Worm (Caenorhabditis elegans) whole organism, dauer: ENCODE results near the gene Y4C6B.2.
"Not testable (repeated sequence)": the region's sequence is repeated elsewhere in the genome, so short reads cannot be mapped to it uniquely, and the experiment has no call there.

Source experiments
- unc-62 ChIP-seq: sonication (generic microtip); optimal IDR thresholded peaks from 2 replicates; lab custom pipeline; 2017; ENCODE audit warnings: missing biosample characterization, missing genetic modification reagents, missing genetic modification characterization

Y4C6B.2 gene

DNA sequence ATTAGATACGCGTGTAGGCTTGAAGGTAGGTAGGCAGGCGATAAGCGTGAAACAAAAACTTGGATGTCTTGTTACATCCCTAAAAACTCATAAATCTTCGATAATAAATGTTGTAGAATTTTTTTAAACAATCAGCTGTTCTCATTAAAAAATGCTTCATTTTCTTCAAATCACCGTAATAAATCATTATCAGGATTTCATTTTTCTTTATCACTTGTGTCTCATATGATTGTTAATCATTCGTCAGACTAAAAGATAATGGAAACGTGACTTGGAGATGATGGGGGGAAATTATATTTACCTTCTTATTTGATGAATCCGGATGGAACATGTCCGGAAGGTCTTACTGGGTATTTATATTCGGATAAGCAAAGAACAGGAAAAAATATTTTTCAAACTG lies 5.9 kb upstream of the Y4C6B.2 start:
- TF ChIP-seq unc-62 (GFP tag; lab: Kevin White, UChicago), result no peak

DNA sequence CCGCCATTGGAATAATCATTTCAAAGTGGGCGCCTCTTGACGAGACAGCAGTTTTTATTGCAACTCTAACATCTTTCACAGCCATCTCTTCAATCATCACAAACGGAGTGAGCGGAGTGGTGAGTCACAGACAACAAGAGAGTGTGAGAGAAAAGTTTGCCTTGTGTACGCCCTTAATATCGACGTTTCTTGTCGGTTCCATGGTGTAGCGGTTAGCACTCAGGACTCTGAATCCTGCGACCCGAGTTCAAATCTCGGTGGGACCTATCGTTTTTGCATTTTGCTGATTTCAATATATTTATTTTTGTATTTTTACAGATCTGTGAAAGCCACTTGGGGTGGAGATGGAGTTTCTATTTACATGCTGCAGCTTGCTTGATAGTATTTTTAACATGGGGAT lies 4.9 kb upstream of the Y4C6B.2 start:
- TF ChIP-seq unc-62 (GFP tag; lab: Kevin White, UChicago), result no peak

- no peak for TF ChIP-seq unc-62 (GFP tag; lab: Kevin White, UChicago)
Measured at ce11 chrIV:5337649-5338048, 1.7 kb upstream of the Y4C6B.2 start.

DNA sequence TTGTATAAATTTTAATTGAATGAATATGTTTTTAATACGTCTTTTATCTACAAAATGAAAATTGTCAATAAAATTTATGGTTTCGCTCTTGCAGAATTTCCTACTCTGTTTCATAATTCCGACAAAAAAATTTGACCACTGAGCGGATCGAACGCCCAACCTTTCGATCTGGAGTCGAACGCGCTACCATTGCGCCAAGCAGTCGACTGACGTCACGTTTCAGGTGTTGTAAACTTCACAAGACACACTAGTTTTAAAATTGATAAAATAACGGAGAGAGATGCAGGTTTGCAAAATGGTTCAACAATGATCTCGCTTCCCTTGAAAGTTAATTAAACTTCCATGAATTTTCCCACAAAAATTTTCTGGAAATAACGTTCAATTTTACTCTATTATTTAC lies 4.8 kb downstream of the Y4C6B.2 start:
- TF ChIP-seq unc-62 (GFP tag; lab: Kevin White, UChicago), result no peak

DNA sequence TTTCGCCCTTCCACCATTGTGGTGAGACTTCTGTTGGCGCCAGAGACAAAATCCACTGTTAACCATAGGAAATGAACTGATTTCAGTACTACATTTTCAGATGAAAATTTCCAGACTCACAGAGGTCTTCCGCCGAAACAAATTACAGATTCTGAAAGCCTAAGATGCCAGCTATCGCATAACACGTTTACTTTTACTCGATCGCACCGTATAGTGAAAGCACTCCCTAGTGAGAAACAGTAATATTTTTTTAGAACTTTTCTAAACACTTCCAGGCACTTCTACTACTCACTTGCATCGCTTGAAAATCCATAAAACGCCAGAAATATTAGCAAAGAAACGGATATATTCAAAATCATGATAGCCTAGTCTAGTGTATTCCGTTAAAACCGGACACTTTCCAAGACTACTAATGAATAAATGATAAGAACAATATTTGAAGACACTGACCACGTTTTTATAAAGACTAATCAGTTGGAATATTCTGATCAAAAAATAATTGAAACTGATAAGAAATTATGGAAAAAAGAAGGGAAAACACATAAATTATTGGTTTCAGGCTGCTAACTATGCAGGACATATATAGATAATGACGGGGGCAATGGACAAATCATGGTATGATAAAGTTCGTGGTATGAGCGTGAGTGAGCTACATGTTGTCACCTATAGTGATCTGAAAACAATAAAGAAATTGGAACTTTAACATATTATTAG lies 11.3 kb downstream of the Y4C6B.2 start, which contains the start of gene gba-4:
Gene gba-4 (minus strand): TSS at position 418 of the 714 bp plus-strand sequence.
- not testable (repeated sequence) for TF ChIP-seq unc-62 (GFP tag; lab: Kevin White, UChicago)

DNA sequence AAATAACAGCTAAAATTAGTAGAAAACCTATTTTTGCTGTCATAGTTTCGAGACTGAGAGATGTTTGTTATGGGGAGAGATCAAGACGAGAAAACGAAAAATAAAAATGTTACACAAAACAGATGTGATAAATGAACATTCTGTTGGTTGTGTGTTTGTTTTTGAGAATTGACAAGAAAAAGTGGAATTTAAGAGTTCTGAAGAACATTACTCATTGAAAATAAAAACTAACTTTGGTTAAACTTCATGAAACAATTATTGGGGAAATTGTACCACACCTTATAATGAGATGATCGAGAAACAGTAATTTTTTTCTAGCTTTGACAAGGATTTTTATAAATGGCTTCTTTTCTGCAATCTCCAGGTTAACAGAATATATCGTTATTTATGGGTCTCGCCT lies 14.0 kb downstream of the Y4C6B.2 start, which contains the start of gene Y4C6B.7:
Gene Y4C6B.7 (minus strand): TSS at position 101 of the 400 bp plus-strand sequence.
- TF ChIP-seq unc-62 (GFP tag; lab: Kevin White, UChicago), result no peak

- TF ChIP-seq unc-62 (GFP tag; lab: Kevin White, UChicago), result no peak
Measured at ce11 chrIV:5354124-5354523, 14.8 kb downstream of the Y4C6B.2 start, which contains the start of gene Y4C6B.1. Y4C6B.1 (plus strand) TSS chrIV:5354488.

DNA sequence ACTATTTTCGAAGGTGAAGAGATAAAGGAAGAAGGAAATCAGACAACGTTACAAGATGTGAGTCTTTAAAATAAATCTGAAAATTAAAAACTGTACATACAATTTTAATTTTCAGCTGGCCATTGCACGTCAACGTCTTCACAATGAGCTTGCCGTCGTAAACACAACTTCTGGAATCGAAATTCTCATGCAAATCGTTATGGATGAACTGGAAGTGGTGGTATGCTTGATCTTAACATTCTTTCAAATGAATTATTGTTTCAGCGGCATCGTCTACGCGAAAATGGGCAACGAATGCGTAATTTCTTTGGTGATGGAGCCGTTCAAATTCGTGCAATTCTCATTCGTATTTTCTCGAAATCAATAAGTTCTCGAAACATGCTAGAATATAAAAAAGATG lies 15.2 kb downstream of the Y4C6B.2 start:
- TF ChIP-seq unc-62 (GFP tag; lab: Kevin White, UChicago), result no peak

- TF ChIP-seq unc-62 (GFP tag; lab: Kevin White, UChicago), result no peak
Measured at ce11 chrIV:5360533-5360932, 21.2 kb downstream of the Y4C6B.2 start, which contains the start of gene F41H10.5. F41H10.5 (plus strand) TSS chrIV:5360907.

- TF ChIP-seq unc-62 (GFP tag; lab: Kevin White, UChicago), result no peak
Measured at ce11 chrIV:5364135-5364609, 24.8 kb downstream of the Y4C6B.2 start, which contains the start of the genes hda-6 and F41H10.4. hda-6 (minus strand) TSS chrIV:5364306. F41H10.4 (plus strand) TSS chrIV:5364559.

DNA sequence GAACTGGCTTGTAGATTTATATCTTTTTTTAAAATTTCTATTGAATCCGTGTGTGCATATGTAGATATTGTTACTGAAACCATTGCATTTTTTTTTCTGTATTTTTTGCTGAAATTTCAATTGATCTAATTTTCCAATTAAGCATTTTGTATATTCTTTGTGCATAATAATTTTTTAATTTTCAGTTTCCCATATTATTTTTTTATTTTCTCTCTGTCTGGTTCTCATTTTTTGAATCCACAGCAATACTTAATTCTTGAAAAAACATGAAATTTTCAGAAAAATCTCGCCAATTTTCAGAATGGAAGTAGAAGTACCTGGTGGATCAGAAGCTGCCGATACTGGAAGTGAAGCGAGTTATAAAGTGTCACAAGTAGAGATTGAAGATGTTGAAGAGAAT lies 27.2 kb downstream of the Y4C6B.2 start, which contains the start of gene sand-1:
Gene sand-1 (plus strand): TSS at position 301 of the 400 bp plus-strand sequence.
- no peak for TF ChIP-seq unc-62 (GFP tag; lab: Kevin White, UChicago)

- no peak for TF ChIP-seq unc-62 (GFP tag; lab: Kevin White, UChicago)
Measured at ce11 chrIV:5367899-5368298, 28.5 kb downstream of the Y4C6B.2 start.

ce11 chrIV:5368860-5369259 lies 29.5 kb downstream of the Y4C6B.2 start:
- no peak for TF ChIP-seq unc-62 (GFP tag; lab: Kevin White, UChicago)

DNA sequence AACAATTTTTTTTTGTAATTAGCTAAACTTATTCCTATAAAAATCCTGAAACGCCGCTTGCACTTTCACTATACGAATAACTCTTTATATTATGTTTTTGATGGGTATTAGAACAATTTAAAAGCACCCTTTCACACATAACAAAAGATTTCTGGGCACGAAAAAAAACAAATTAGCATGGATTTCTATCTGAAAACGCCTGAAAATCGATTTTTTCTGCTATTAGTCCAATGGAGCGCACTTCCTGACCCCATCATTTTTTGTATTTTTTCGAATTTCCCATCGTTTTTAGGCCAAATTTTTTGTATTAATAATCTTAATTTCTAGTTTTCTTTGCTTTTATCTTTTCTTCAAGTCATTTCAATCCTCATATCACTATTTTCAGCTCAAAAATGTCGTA lies 30.0 kb downstream of the Y4C6B.2 start, which contains the start of gene F41H10.3:
Gene F41H10.3 (plus strand): TSS at position 388 of the 400 bp plus-strand sequence.
- no peak for TF ChIP-seq unc-62 (GFP tag; lab: Kevin White, UChicago)

- TF ChIP-seq unc-62 (GFP tag; lab: Kevin White, UChicago), result no peak
Measured at ce11 chrIV:5370914-5371313, 31.5 kb downstream of the Y4C6B.2 start.

- no peak for TF ChIP-seq unc-62 (GFP tag; lab: Kevin White, UChicago)
Measured at ce11 chrIV:5374321-5374720, 34.9 kb downstream of the Y4C6B.2 start.

DNA sequence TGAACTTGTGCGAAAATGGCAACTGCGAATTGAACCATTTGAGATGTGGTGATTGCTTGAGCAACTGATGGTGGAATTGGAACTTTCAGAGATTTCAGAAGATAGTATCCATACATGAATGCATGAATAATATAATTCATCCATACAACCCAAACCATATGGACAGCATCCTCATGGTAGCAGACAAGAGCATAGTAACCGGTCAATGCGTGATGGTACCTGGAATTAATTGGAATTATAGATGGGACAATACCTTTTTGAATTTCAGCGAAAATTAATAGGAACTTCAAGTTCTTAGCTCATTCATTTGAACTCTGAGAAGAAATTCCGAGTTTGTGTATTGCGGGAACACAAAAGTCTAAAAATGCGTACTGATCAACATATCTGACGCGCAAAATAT lies 35.6 kb downstream of the Y4C6B.2 start:
- no peak for TF ChIP-seq unc-62 (GFP tag; lab: Kevin White, UChicago)
